ENCODE assay signal across 4 fruit fly cellular contexts in genomic region chr3L:785726-786351, dm6.
TF ChIP-seq lines count a peak whose summit lies in the region.

No protein-coding gene starts in this region.

- no peak for TF ChIP-seq CTCF in whole organism, embryonic (GFP tag; optimal IDR thresholded peaks at IDR 0.05; lab: Kevin White, UChicago)

TF ChIP-seq in whole organism, embryonic, 481 proteins besides CTCF, POLR2A, EP300 and RAD21 (continues in another document):
- 0 out of 3 replicates have a peak, but pooled peaks have one; percentile 16 for TF ChIP-seq tgo (GFP tag; IDR thresholded peaks at IDR 0.05; lab: Robert Waterston, UW)
- no peak for TF ChIP-seq chif (GFP tag; optimal IDR thresholded peaks at IDR 0.05; lab: Kevin White, UChicago)
- no peak for TF ChIP-seq Bteb2 (GFP tag; optimal IDR thresholded peaks at IDR 0.05; lab: Kevin White, UChicago)
- TF ChIP-seq ems (GFP tag; optimal IDR thresholded peaks at IDR 0.05; lab: Kevin White, UChicago) = no peak
- TF ChIP-seq seq (GFP tag; IDR thresholded peaks at IDR 0.05; lab: Robert Waterston, UW) = no peak
- no peak for TF ChIP-seq Sry-β (GFP tag; optimal IDR thresholded peaks at IDR 0.05; lab: Kevin White, UChicago)
- TF ChIP-seq cas (GFP tag; IDR thresholded peaks at IDR 0.05; lab: Robert Waterston, UW) = no peak
- TF ChIP-seq CG2712 (tag; optimal IDR thresholded peaks at IDR 0.05; lab: Kevin White, UChicago) = peak; percentile 8
- no peak for TF ChIP-seq da (GFP tag; optimal IDR thresholded peaks at IDR 0.05; lab: Kevin White, UChicago)
- peak; percentile 8 for TF ChIP-seq ind (GFP tag; optimal IDR thresholded peaks at IDR 0.05; lab: Kevin White, UChicago)
- TF ChIP-seq jumu (GFP tag; optimal IDR thresholded peaks at IDR 0.05; lab: Kevin White, UChicago) = peak; percentile 22
- TF ChIP-seq CG1792 (GFP tag; optimal IDR thresholded peaks at IDR 0.05; lab: Kevin White, UChicago) = peak; percentile 21
- no peak for TF ChIP-seq ewg (GFP tag; optimal IDR thresholded peaks at IDR 0.05; lab: Kevin White, UChicago)
- no peak for TF ChIP-seq CG17361 (GFP tag; IDR thresholded peaks at IDR 0.05; lab: Robert Waterston, UW)
- no peak for TF ChIP-seq kay (GFP tag; optimal IDR thresholded peaks at IDR 0.05; lab: Kevin White, UChicago)
- no peak for TF ChIP-seq ttk (GFP tag; IDR thresholded peaks at IDR 0.05; lab: Robert Waterston, UW)
- TF ChIP-seq CG1233 (GFP tag; optimal IDR thresholded peaks at IDR 0.05; lab: Kevin White, UChicago) = no peak
- no peak for TF ChIP-seq peb (GFP tag; IDR thresholded peaks at IDR 0.05; lab: Robert Waterston, UW)
- no peak for TF ChIP-seq MESR4 (GFP tag; optimal IDR thresholded peaks at IDR 0.05; lab: Kevin White, UChicago)
- no peak for TF ChIP-seq CG2129 (GFP tag; IDR thresholded peaks at IDR 0.05; lab: Robert Waterston, UW; ENCODE audit: partially characterized antibody)
- TF ChIP-seq ap (GFP tag; IDR thresholded peaks at IDR 0.05; lab: Robert Waterston, UW) = no peak
- TF ChIP-seq tll (GFP tag; optimal IDR thresholded peaks at IDR 0.05; lab: Kevin White, UChicago) = no peak
- no peak for TF ChIP-seq CG3407 (GFP tag; optimal IDR thresholded peaks at IDR 0.05; lab: Kevin White, UChicago)
- TF ChIP-seq dmrt99B (tag; optimal IDR thresholded peaks at IDR 0.05; lab: Kevin White, UChicago) = peak; percentile 46

TF ChIP-seq in whole organism, prepupa, 60 proteins besides CTCF, POLR2A, EP300 and RAD21 (continues in another document):
- TF ChIP-seq dsx (GFP tag; optimal IDR thresholded peaks at IDR 0.05; lab: Kevin White, UChicago; ENCODE audit: poor library complexity, severe bottlenecking) (peak; percentile 14), svp (GFP tag; lab: Kevin White, UChicago) (peak; percentile 89), CG1621 (tag; optimal IDR thresholded peaks at IDR 0.05; lab: Kevin White, UChicago) (peak; percentile 36), CG34406 (GFP tag; optimal IDR thresholded peaks at IDR 0.05; lab: Kevin White, UChicago) (peak; percentile 62), CG8632 (GFP tag; optimal IDR thresholded peaks at IDR 0.05; lab: Kevin White, UChicago) (peak; percentile 58), CG6792 (GFP tag; optimal IDR thresholded peaks at IDR 0.05; lab: Kevin White, UChicago) (peak; percentile 66), Lpt (GFP tag; optimal IDR thresholded peaks at IDR 0.05; lab: Kevin White, UChicago) (no peak), Sox15 (GFP tag; optimal IDR thresholded peaks at IDR 0.05; lab: Kevin White, UChicago) (peak; percentile 6), CG8119 (GFP tag; IDR thresholded peaks at IDR 0.05; lab: Robert Waterston, UW) (peak; percentile 51; the same call in 2 of the 3 replicates), achi (GFP tag; optimal IDR thresholded peaks at IDR 0.05; lab: Kevin White, UChicago) (peak; percentile 71), CG31627 (GFP tag; optimal IDR thresholded peaks at IDR 0.05; lab: Kevin White, UChicago) (peak; percentile 77), spab (GFP tag; optimal IDR thresholded peaks at IDR 0.05; lab: Kevin White, UChicago) (peak; percentile 57), CG6854 (GFP tag; optimal IDR thresholded peaks at IDR 0.05; lab: Kevin White, UChicago) (no peak), acj6 (GFP tag; optimal IDR thresholded peaks at IDR 0.05; lab: Kevin White, UChicago) (peak; percentile 64), CG7368 (GFP tag; optimal IDR thresholded peaks at IDR 0.05; lab: Kevin White, UChicago) (peak; percentile 49), Eip93F (GFP tag; optimal IDR thresholded peaks at IDR 0.05; lab: Kevin White, UChicago) (no peak), CG15336 (GFP tag; IDR thresholded peaks at IDR 0.05; lab: Robert Waterston, UW) (no peak), dac (GFP tag; optimal IDR thresholded peaks at IDR 0.05; lab: Kevin White, UChicago) (no peak), CG16779 (tag; optimal IDR thresholded peaks at IDR 0.05; lab: Kevin White, UChicago) (no peak), CG11294 (GFP tag; IDR thresholded peaks at IDR 0.05; lab: Robert Waterston, UW) (no peak), Ets21C (GFP tag; optimal IDR thresholded peaks at IDR 0.05; lab: Kevin White, UChicago) (peak; percentile 68), Sox14 (GFP tag; optimal IDR thresholded peaks at IDR 0.05; lab: Kevin White, UChicago) (peak; percentile 68), Hr4 (GFP tag; optimal IDR thresholded peaks at IDR 0.05; lab: Kevin White, UChicago) (peak; percentile 27), CG9139 (GFP tag; optimal IDR thresholded peaks at IDR 0.05; lab: Kevin White, UChicago) (peak; percentile 11)

TF ChIP-seq in whole organism, pupa, 21 proteins besides CTCF, POLR2A, EP300 and RAD21:
- TF ChIP-seq CG15710 (tag; optimal IDR thresholded peaks at IDR 0.05; lab: Kevin White, UChicago) = peak; percentile 28
- no peak for TF ChIP-seq CG12605 (GFP tag; IDR thresholded peaks at IDR 0.05; lab: Robert Waterston, UW)
- peak; percentile 12; the same call in 1 of the 2 replicates for TF ChIP-seq Ets98B (GFP tag; IDR thresholded peaks at IDR 0.05; lab: Robert Waterston, UW)
- peak; percentile 59 for TF ChIP-seq Pif1A (GFP tag; optimal IDR thresholded peaks at IDR 0.05; lab: Kevin White, UChicago)
- peak; percentile 31 for TF ChIP-seq CG9948 (tag; optimal IDR thresholded peaks at IDR 0.05; lab: Kevin White, UChicago)
- peak; percentile 68 for TF ChIP-seq Snoo (tag; optimal IDR thresholded peaks at IDR 0.05; lab: Kevin White, UChicago)
- TF ChIP-seq CG4496 (GFP tag; IDR thresholded peaks at IDR 0.05; lab: Robert Waterston, UW) = peak; percentile 23; the same call in 1 of the 3 replicates
- TF ChIP-seq CG8159 (tag; optimal IDR thresholded peaks at IDR 0.05; lab: Kevin White, UChicago) = peak; percentile 55
- peak; percentile 56 for TF ChIP-seq CG14655 (GFP tag; optimal IDR thresholded peaks at IDR 0.05; lab: Kevin White, UChicago)
- peak; percentile 45 for TF ChIP-seq CG17806 (tag; optimal IDR thresholded peaks at IDR 0.05; lab: Kevin White, UChicago)
- peak; percentile 37; the same call in 1 of the 2 replicates for TF ChIP-seq CG32121 (GFP tag; IDR thresholded peaks at IDR 0.05; lab: Robert Waterston, UW)
- TF ChIP-seq CG13204 (GFP tag; optimal IDR thresholded peaks at IDR 0.05; lab: Kevin White, UChicago) = peak; percentile 33
- peak; percentile 19 for TF ChIP-seq CG8301 (tag; optimal IDR thresholded peaks at IDR 0.05; lab: Kevin White, UChicago)
- TF ChIP-seq EcR (GFP tag; optimal IDR thresholded peaks at IDR 0.05; lab: Kevin White, UChicago) = no peak
- no peak for TF ChIP-seq gl (tag; optimal IDR thresholded peaks at IDR 0.05; lab: Kevin White, UChicago)
- TF ChIP-seq CG34367 (tag; optimal IDR thresholded peaks at IDR 0.05; lab: Kevin White, UChicago) = peak; percentile 21
- TF ChIP-seq Pif1B (GFP tag; optimal IDR thresholded peaks at IDR 0.05; lab: Kevin White, UChicago) = peak; percentile 37
- TF ChIP-seq rn (GFP tag; IDR thresholded peaks at IDR 0.05; lab: Robert Waterston, UW) = no peak

TF ChIP-seq in whole organism, wandering third instar larva, 38 proteins besides CTCF, POLR2A, EP300 and RAD21:
- TF ChIP-seq sv (GFP tag; optimal IDR thresholded peaks at IDR 0.05; lab: Kevin White, UChicago) (no peak), br (GFP tag; optimal IDR thresholded peaks at IDR 0.05; lab: Kevin White, UChicago) (peak; percentile 54), tai (GFP tag; optimal IDR thresholded peaks at IDR 0.05; lab: Kevin White, UChicago) (no peak), Jra (GFP tag; optimal IDR thresholded peaks at IDR 0.05; lab: Kevin White, UChicago) (no peak), Mio (GFP tag; optimal IDR thresholded peaks at IDR 0.05; lab: Kevin White, UChicago) (no peak), rgr (GFP tag; optimal IDR thresholded peaks at IDR 0.05; lab: Kevin White, UChicago) (peak; percentile 41), dsf (GFP tag; optimal IDR thresholded peaks at IDR 0.05; lab: Kevin White, UChicago; ENCODE audit: borderline replicate concordance) (no peak), dmrt93B (GFP tag; optimal IDR thresholded peaks at IDR 0.05; lab: Kevin White, UChicago) (peak; percentile 14), lola (GFP tag; optimal IDR thresholded peaks at IDR 0.05; lab: Kevin White, UChicago) (no peak), HLH106 (tag; optimal IDR thresholded peaks at IDR 0.05; lab: Kevin White, UChicago) (peak; percentile 46), brk (GFP tag; optimal IDR thresholded peaks at IDR 0.05; lab: Kevin White, UChicago) (no peak), Hr78 (GFP tag; optimal IDR thresholded peaks at IDR 0.05; lab: Kevin White, UChicago) (no peak), ey (GFP tag; optimal IDR thresholded peaks at IDR 0.05; lab: Kevin White, UChicago) (peak; percentile 58), OdsH (GFP tag; optimal IDR thresholded peaks at IDR 0.05; lab: Kevin White, UChicago) (peak; percentile 35), Hnf4 (GFP tag; optimal IDR thresholded peaks at IDR 0.05; lab: Kevin White, UChicago) (peak; percentile 44), woc (GFP tag; optimal IDR thresholded peaks at IDR 0.05; lab: Kevin White, UChicago) (peak; percentile 34), psq (GFP tag; optimal IDR thresholded peaks at IDR 0.05; lab: Kevin White, UChicago) (peak; percentile 34), pan (optimal IDR thresholded peaks at IDR 0.05; lab: Kevin White, UChicago) (no peak), fru (GFP tag; optimal IDR thresholded peaks at IDR 0.05; lab: Kevin White, UChicago) (peak; percentile 72), jim (GFP tag; optimal IDR thresholded peaks at IDR 0.05; lab: Kevin White, UChicago) (no peak), Vsx2 (GFP tag; optimal IDR thresholded peaks at IDR 0.05; lab: Kevin White, UChicago; ENCODE audit: partially characterized antibody) (no peak), dl (GFP tag; optimal IDR thresholded peaks at IDR 0.05; lab: Kevin White, UChicago; ENCODE audit: insufficient read depth in 1 of 2, partially characterized antibody in 2 of 2) (no peak), sage (GFP tag; optimal IDR thresholded peaks at IDR 0.05; lab: Kevin White, UChicago) (no peak), CrebA (GFP tag; optimal IDR thresholded peaks at IDR 0.05; lab: Kevin White, UChicago; ENCODE audit: borderline replicate concordance) (no peak), h (GFP tag; optimal IDR thresholded peaks at IDR 0.05; lab: Kevin White, UChicago) (peak; percentile 66), Abd-B (GFP tag; optimal IDR thresholded peaks at IDR 0.05; lab: Kevin White, UChicago) (no peak), CG32264 (GFP tag; optimal IDR thresholded peaks at IDR 0.05; lab: Kevin White, UChicago) (no peak), Sp1 (GFP tag; optimal IDR thresholded peaks at IDR 0.05; lab: Kevin White, UChicago) (peak; percentile 18), foxo (GFP tag; optimal IDR thresholded peaks at IDR 0.05; lab: Kevin White, UChicago) (peak in 1 of 2 experiments; percentile 69), usp (GFP tag; optimal IDR thresholded peaks at IDR 0.05; lab: Kevin White, UChicago) (no peak)

Comparison
In these comparisons a context has a peak if more than half of its experiments do, and no peak if none do; other contexts are left out.
1. Of the 7 proteins assayed by ChIP-seq in both whole organism, embryonic and whole organism, prepupa: peak only in whole organism, embryonic: none; only in whole organism, prepupa: Hr39; in both: Blimp-1 and Sox102F; in neither: 4.